Worm (Caenorhabditis elegans) whole organism, L3 larva: Measurements from ENCODE around the gene K02A2.5.

Experiments used
- R02D3.7 ChIP-seq: fragments of 150-350 bp; optimal IDR thresholded peaks from 2 replicates; lab custom pipeline; 2014; ENCODE audit warnings: missing biosample characterization, missing genetic modification characterization
- ama-1 ChIP-seq: fragments of 150-350 bp; optimal IDR thresholded peaks from 2 replicates; lab custom pipeline; 2018
- ceh-16 ChIP-seq: sonication (generic microtip); optimal IDR thresholded peaks from 2 replicates; lab custom pipeline; 2017; ENCODE audit warnings: missing biosample characterization, missing genetic modification characterization
- ceh-28 ChIP-seq: fragments of 150-350 bp; optimal IDR thresholded peaks from 2 replicates; lab custom pipeline; 2014; ENCODE audit warnings: missing biosample characterization, missing genetic modification reagents, missing genetic modification characterization
- ceh-82 ChIP-seq: fragments of 150-350 bp; optimal IDR thresholded peaks from 2 replicates; lab custom pipeline; 2014; ENCODE audit warnings: missing biosample characterization, missing genetic modification characterization
- ceh-9 ChIP-seq: sonication (generic microtip); optimal IDR thresholded peaks from 2 replicates; lab custom pipeline; 2018; ENCODE audit warnings: missing biosample characterization, missing genetic modification characterization
- daf-12 ChIP-seq: fragments of 150-350 bp; optimal IDR thresholded peaks from 2 replicates; lab custom pipeline; 2014; ENCODE audit warnings: missing biosample characterization, missing genetic modification reagents, missing genetic modification characterization
- egl-27 ChIP-seq: sonication (generic microtip); optimal IDR thresholded peaks from 4 replicates; lab custom pipeline; 2017; ENCODE audit warnings: missing biosample characterization, missing genetic modification reagents, missing genetic modification characterization
- egl-5 ChIP-seq: fragments of 150-350 bp; optimal IDR thresholded peaks from 2 replicates; lab custom pipeline; 2017; ENCODE audit warnings: missing biosample characterization, missing genetic modification reagents, missing genetic modification characterization, inconsistent platforms
- elt-1 ChIP-seq: fragments of 150-350 bp; optimal IDR thresholded peaks from 2 replicates; lab custom pipeline; 2014; ENCODE audit warnings: missing biosample characterization, missing genetic modification characterization
- elt-2 ChIP-seq: sonication (generic microtip); optimal IDR thresholded peaks from 2 replicates; lab custom pipeline; 2016; ENCODE audit warnings: missing genetic modification reagents, mild to moderate bottlenecking, missing genetic modification characterization, missing compliant biosample characterization
- fkh-10 ChIP-seq: sonication (generic microtip); optimal IDR thresholded peaks from 2 replicates; lab custom pipeline; 2017; ENCODE audit warnings: missing biosample characterization, missing genetic modification reagents, missing genetic modification characterization
- fkh-2 ChIP-seq: fragments of 150-350 bp; optimal IDR thresholded peaks from 2 replicates; lab custom pipeline; 2014; ENCODE audit warnings: missing biosample characterization, missing genetic modification reagents, missing genetic modification characterization
- fos-1 ChIP-seq: fragments of 150-350 bp; optimal IDR thresholded peaks from 2 replicates; lab custom pipeline; 2014; ENCODE audit warnings: missing biosample characterization, missing genetic modification characterization
- hmg-11 ChIP-seq: sonication (generic microtip); optimal IDR thresholded peaks from 2 replicates; lab custom pipeline; 2016; ENCODE audit warnings: missing genetic modification characterization, missing compliant biosample characterization
- jun-1 ChIP-seq: fragments of 150-350 bp; optimal IDR thresholded peaks from 2 replicates; lab custom pipeline; 2014; ENCODE audit warnings: missing biosample characterization, missing genetic modification reagents, missing genetic modification characterization
- lin-15B ChIP-seq: fragments of 150-350 bp; optimal IDR thresholded peaks from 2 replicates; lab custom pipeline; 2014; ENCODE audit warnings: missing biosample characterization, missing genetic modification characterization
- lsy-12 ChIP-seq: sonication (generic microtip); optimal IDR thresholded peaks from 2 replicates; lab custom pipeline; 2016; ENCODE audit warnings: mild to moderate bottlenecking, missing genetic modification characterization, missing compliant biosample characterization
- mdl-1 ChIP-seq: fragments of 150-350 bp; optimal IDR thresholded peaks from 2 replicates; lab custom pipeline; 2014; ENCODE audit warnings: missing biosample characterization, missing genetic modification characterization
- mml-1 ChIP-seq: fragments of 150-350 bp; sonication (generic microtip); optimal IDR thresholded peaks from 3 replicates; lab custom pipeline; 2014; ENCODE audit warnings: missing biosample characterization, missing genetic modification characterization
- nfya-1 ChIP-seq: sonication (generic microtip); optimal IDR thresholded peaks from 2 replicates; lab custom pipeline; 2017; ENCODE audit warnings: missing genetic modification characterization, mild to moderate bottlenecking, missing compliant biosample characterization, antibody characterized with exemption, moderate library complexity; ENCODE audit not compliant: insufficient read depth
- nhr-12 ChIP-seq: fragments of 150-350 bp; optimal IDR thresholded peaks from 2 replicates; lab custom pipeline; 2014; ENCODE audit warnings: missing biosample characterization, missing genetic modification characterization
- nhr-23 ChIP-seq: fragments of 150-350 bp; optimal IDR thresholded peaks from 2 replicates; lab custom pipeline; 2014; ENCODE audit warnings: missing biosample characterization, missing genetic modification reagents, missing genetic modification characterization
- nhr-237 ChIP-seq: fragments of 150-350 bp; optimal IDR thresholded peaks from 2 replicates; lab custom pipeline; 2014; ENCODE audit warnings: missing biosample characterization, missing genetic modification characterization
- nhr-25 ChIP-seq: sonication (generic microtip); optimal IDR thresholded peaks from 2 replicates; lab custom pipeline; 2017; ENCODE audit warnings: missing biosample characterization, missing genetic modification characterization
- nhr-28 ChIP-seq: fragments of 150-350 bp; optimal IDR thresholded peaks from 2 replicates; lab custom pipeline; 2014; ENCODE audit warnings: missing biosample characterization, missing genetic modification characterization
- nhr-43 ChIP-seq: sonication (generic microtip); optimal IDR thresholded peaks from 2 replicates; lab custom pipeline; 2016; ENCODE audit warnings: mild to moderate bottlenecking, missing genetic modification characterization, missing compliant biosample characterization; ENCODE audit not compliant: poor library complexity, severe bottlenecking
- nhr-67 ChIP-seq: fragments of 150-350 bp; optimal IDR thresholded peaks from 2 replicates; lab custom pipeline; 2014; ENCODE audit warnings: missing biosample characterization, missing genetic modification characterization
- nhr-76 ChIP-seq: fragments of 150-350 bp; sonication (generic microtip); optimal IDR thresholded peaks from 5 replicates; lab custom pipeline; 2014; ENCODE audit warnings: missing biosample characterization, missing genetic modification characterization
- nhr-77 ChIP-seq: fragments of 150-350 bp; optimal IDR thresholded peaks from 2 replicates; lab custom pipeline; 2014; ENCODE audit warnings: missing biosample characterization, missing genetic modification characterization
- pha-4 ChIP-seq: fragments of 150-350 bp; optimal IDR thresholded peaks from 2 replicates; lab custom pipeline; 2014; ENCODE audit warnings: missing biosample characterization, missing genetic modification reagents, missing genetic modification characterization
- skn-1 ChIP-seq: fragments of 150-350 bp; optimal IDR thresholded peaks from 2 replicates; lab custom pipeline; 2014; ENCODE audit warnings: missing biosample characterization, missing genetic modification characterization
- snpc-4 ChIP-seq: fragments of 150-350 bp; optimal IDR thresholded peaks from 2 replicates; lab custom pipeline; 2014; ENCODE audit warnings: missing biosample characterization, missing genetic modification characterization
- tbx-2 ChIP-seq: sonication (generic microtip); optimal IDR thresholded peaks from 2 replicates; lab custom pipeline; 2016; ENCODE audit warnings: mild to moderate bottlenecking, missing genetic modification characterization, missing compliant biosample characterization
- unc-39 ChIP-seq: sonication (generic microtip); optimal IDR thresholded peaks from 4 replicates; lab custom pipeline; 2017; ENCODE audit warnings: missing biosample characterization, missing genetic modification characterization
- ztf-11 ChIP-seq: fragments of 150-350 bp; optimal IDR thresholded peaks from 2 replicates; lab custom pipeline; 2014; ENCODE audit warnings: missing biosample characterization, missing genetic modification characterization

The K02A2.5 gene

DNA sequence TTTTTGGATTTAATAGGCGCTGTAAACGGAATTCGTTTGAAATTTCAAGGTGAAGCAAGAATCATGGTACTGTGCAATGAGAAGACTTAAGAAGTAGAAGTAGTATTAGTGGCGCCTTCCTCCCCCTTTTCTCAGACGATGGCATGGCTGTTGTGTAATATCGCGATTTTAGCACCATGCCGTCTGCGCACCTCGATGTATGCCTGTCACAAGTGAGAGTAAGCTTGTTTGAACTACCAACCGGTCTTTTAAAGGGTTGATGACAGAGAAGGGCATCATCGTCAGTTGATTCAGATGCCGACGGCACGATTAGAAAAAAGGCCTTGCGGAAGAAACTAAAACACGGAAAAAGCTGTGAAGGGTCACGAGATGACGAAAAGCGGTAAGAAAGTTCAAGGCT, 7.8 kb downstream of the K02A2.5 start:
- TF ChIP-seq nhr-77: no peak
- no peak for TF ChIP-seq nhr-76 (tag; lab: Kevin White, UChicago)
- no peak for TF ChIP-seq ceh-16 (tag; lab: Kevin White, UChicago)
- no peak for TF ChIP-seq nhr-67
- TF ChIP-seq nhr-25 (tag; lab: Kevin White, UChicago): peak; percentile 99
- TF ChIP-seq nfya-1: peak; percentile 35
- peak; percentile 56 for TF ChIP-seq elt-1 (tag; lab: Kevin White, UChicago)
- TF ChIP-seq egl-5 (tag; lab: Kevin White, UChicago): no peak
- TF ChIP-seq unc-39 (tag; lab: Kevin White, UChicago): no peak
- TF ChIP-seq snpc-4 (tag; lab: Kevin White, UChicago): no peak
- peak; percentile 19 for TF ChIP-seq nhr-43

- TF ChIP-seq pha-4 (no peak), tbx-2 (tag; lab: Kevin White, UChicago) (no peak), lin-15B (tag; lab: Kevin White, UChicago) (no peak), fos-1 (tag; lab: Kevin White, UChicago) (no peak), mml-1 (tag; lab: Kevin White, UChicago) (no peak), hmg-11 (tag; lab: Kevin White, UChicago) (no peak), nhr-67 (no peak), nhr-43 (no peak), nfya-1 (no peak), nhr-77 (no peak), R02D3.7 (tag; lab: Kevin White, UChicago) (no peak), egl-27 (tag; lab: Kevin White, UChicago) (no peak), fkh-10 (no peak), ama-1 (lab: Kevin White, UChicago) (no peak), nhr-76 (tag; lab: Kevin White, UChicago) (no peak), ceh-16 (tag; lab: Kevin White, UChicago) (no peak), jun-1 (tag; lab: Kevin White, UChicago) (no peak), ceh-9 (tag; lab: Kevin White, UChicago) (no peak)
Measured at ce11 chrII:7402625-7403024, 9.2 kb downstream of the K02A2.5 start, which contains the start of gene nas-7. Gene nas-7, minus strand, starts transcription at chrII:7402725.

DNA sequence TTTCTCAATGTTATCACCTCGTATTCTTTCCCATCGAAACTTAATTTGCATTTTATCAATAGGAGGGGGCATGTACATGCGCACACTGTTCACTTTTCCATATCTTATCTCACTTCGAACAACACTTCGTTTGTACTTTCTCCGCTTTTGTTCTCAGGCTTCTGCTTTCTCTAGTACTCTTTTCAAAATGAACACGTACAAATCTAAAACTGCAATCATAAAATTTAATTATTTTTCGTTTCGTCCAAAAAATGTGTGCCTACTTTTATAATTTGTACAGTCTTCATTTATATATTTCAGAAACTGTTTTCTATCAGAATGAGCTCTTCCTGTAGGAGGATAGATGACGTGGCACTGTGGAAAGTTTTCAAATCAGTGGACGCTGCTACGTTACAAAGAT, 13.1 kb downstream of the K02A2.5 start, which contains the start of gene C07D10.1:
Gene C07D10.1, plus strand, starts transcription at position 301 of the 400 bp plus-strand sequence.
- TF ChIP-seq nhr-43 (no peak), nhr-28 (no peak), skn-1 (tag; lab: Kevin White, UChicago) (no peak), daf-12 (tag; lab: Kevin White, UChicago) (no peak), elt-1 (tag; lab: Kevin White, UChicago) (no peak), ama-1 (lab: Kevin White, UChicago) (no peak), egl-27 (tag; lab: Kevin White, UChicago) (no peak), nfya-1 (no peak), lin-15B (tag; lab: Kevin White, UChicago) (no peak), R02D3.7 (tag; lab: Kevin White, UChicago) (no peak), fos-1 (tag; lab: Kevin White, UChicago) (no peak), elt-2 (tag; lab: Kevin White, UChicago) (no peak), hmg-11 (tag; lab: Kevin White, UChicago) (no peak), nhr-12 (tag; lab: Kevin White, UChicago) (no peak), fkh-2 (no peak), ceh-16 (tag; lab: Kevin White, UChicago) (no peak), nhr-237 (tag; lab: Kevin White, UChicago) (no peak), ceh-82 (tag; lab: Kevin White, UChicago) (no peak)
- TF ChIP-seq, all 47 proteins: peak for 0

- TF ChIP-seq nhr-76 (tag; lab: Kevin White, UChicago) (no peak), elt-1 (tag; lab: Kevin White, UChicago) (peak; percentile 31), mdl-1 (tag; lab: Kevin White, UChicago) (no peak), fkh-10 (no peak), ceh-28 (peak; percentile 11), ztf-11 (no peak), lsy-12 (tag; lab: Kevin White, UChicago) (peak; percentile 13), nhr-23 (tag; lab: Kevin White, UChicago) (peak; percentile 39), jun-1 (tag; lab: Kevin White, UChicago) (no peak), ama-1 (lab: Kevin White, UChicago) (peak; percentile 72), skn-1 (tag; lab: Kevin White, UChicago) (no peak), ceh-16 (tag; lab: Kevin White, UChicago) (no peak)
Measured at ce11 chrII:7397273-7397840, 14.5 kb downstream of the K02A2.5 start.
